Fruit fly (Drosophila melanogaster): ENCODE measurements around the gene lush.

DNA sequence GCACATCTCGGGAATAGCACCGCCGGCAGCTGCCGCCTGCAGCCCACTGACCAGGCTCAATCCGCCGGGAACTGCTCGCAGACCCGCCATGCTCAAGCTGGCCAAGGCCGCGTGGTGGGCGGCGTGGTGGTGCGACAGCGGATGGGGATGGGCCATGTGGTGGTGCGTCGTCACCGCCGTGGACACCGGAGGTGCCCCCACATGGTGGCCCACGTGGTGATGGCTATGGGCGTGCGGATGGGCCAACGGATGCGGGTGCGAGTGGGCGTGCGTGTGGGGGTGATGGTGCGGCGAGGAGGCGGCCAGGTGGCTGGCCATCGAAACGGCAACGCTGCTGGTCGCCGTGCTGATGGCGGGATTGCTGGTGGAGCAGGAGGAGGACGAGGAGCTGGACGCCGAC lies 47.6 kb upstream of the lush start:
- TF ChIP-seq zfh1 (GFP tag; IDR thresholded peaks at IDR 0.05) (no peak), slbo (GFP tag; IDR thresholded peaks at IDR 0.05) (no peak), az2 (GFP tag; optimal IDR thresholded peaks at IDR 0.05) (no peak), CG14667 (GFP tag; IDR thresholded peaks at IDR 0.05) (no peak), CG7556 (GFP tag; optimal IDR thresholded peaks at IDR 0.05) (no peak), dan (GFP tag; IDR thresholded peaks at IDR 0.05) (no peak), sc (optimal IDR thresholded peaks at IDR 0.05) (no peak), sc (GFP tag; optimal IDR thresholded peaks at IDR 0.05) (no peak), lola (GFP tag; optimal IDR thresholded peaks at IDR 0.05) (no peak), HmgD (GFP tag; optimal IDR thresholded peaks at IDR 0.05) (no peak), sisA (GFP tag; IDR thresholded peaks at IDR 0.05) (no peak), CG34224 (GFP tag; IDR thresholded peaks at IDR 0.05; ENCODE audit: partially characterized antibody) (no peak), CG10366 (GFP tag; IDR thresholded peaks at IDR 0.05) (no peak)
